Worm (Caenorhabditis elegans): Measurements from ENCODE around the gene ZC239.17.

DNA sequence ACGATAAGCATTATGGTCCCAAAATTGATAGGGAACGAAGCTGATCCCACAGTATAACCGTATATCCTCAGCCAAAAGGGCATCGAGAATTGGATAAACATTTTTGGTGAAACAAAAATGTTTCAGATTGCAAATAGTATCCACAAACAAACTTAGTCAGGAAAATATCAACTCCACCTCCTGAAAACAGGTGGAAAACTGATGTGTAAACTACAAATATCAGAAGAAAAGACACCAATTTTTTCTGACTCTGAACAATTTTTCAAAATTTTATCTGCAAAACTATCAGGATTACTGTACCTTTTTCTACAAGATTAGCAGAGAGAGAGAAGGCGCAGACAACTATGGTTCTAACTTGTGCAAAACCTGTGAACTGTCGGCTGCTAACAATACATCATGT is 23.2 kb downstream of the ZC239.17 start, which contains the start of gene sri-53:
- TF ChIP-seq W03F9.2 (tag; optimal IDR thresholded peaks at IDR 0.05): no peak
- TF ChIP-seq dao-5 (tag; optimal IDR thresholded peaks at IDR 0.05): no peak
- no peak for TF ChIP-seq him-1 (tag; optimal IDR thresholded peaks at IDR 0.05)
